Worm (Caenorhabditis elegans): Measurements from ENCODE around the gene col-140.

The col-140 gene

ce11 chrV:5850671-5851070 lies 14.0 kb upstream of the col-140 start:
- TF ChIP-seq aha-1 (tag) (peak; percentile 74), dmd-6 (GFP tag; IDR thresholded peaks at IDR 0.05) (no peak), lin-39 (tag; optimal IDR thresholded peaks at IDR 0.05) (no peak)

- TF ChIP-seq hmg-1.1 (GFP tag; IDR thresholded peaks at IDR 0.05) (0 out of 2 replicates have a peak, but pooled peaks have one; percentile 12), hlh-11 (tag; optimal IDR thresholded peaks at IDR 0.05) (peak; percentile 43), mdl-1 (tag; optimal IDR thresholded peaks at IDR 0.05) (no peak), mes-2 (tag; optimal IDR thresholded peaks at IDR 0.05; ENCODE audit: poor library complexity, severe bottlenecking) (no peak), hlh-30 (tag; optimal IDR thresholded peaks at IDR 0.05; ENCODE audit: insufficient read depth) (peak; percentile 59), dmd-6 (GFP tag; IDR thresholded peaks at IDR 0.05) (peak; percentile 30), nhr-25 (tag; optimal IDR thresholded peaks at IDR 0.05; ENCODE audit: borderline replicate concordance, insufficient read depth) (no peak), nhr-111 (GFP tag; optimal IDR thresholded peaks at IDR 0.05) (no peak), unc-39 (tag; optimal IDR thresholded peaks at IDR 0.05) (no peak), fkh-10 (GFP tag; optimal IDR thresholded peaks at IDR 0.05) (peak; percentile 60)
Measured at ce11 chrV:5848015-5848609, 11.5 kb upstream of the col-140 start.

DNA sequence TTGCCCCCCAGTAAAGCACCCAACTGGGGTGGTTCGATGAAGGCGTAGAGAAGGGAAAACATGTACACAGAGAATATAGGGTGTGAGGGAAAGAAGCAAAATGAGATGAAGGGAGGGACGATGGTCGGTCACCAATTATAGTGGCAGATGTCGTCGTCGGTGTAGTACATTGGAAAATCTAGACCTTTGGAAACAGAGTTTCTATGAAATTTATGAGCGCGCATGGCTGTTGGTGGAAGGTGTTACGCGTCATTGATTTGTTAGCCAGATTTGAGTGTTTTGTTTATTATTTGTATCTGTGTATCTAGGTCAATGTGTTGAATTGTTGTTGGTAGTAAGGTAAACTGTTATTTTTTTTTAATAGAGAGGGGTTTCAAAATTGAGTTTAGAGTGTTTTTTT lies 10.1 kb upstream of the col-140 start:
- TF ChIP-seq daf-16 (GFP tag; optimal IDR thresholded peaks at IDR 0.05) = no peak
- no peak for TF ChIP-seq daf-16 (tag; optimal IDR thresholded peaks at IDR 0.05)
- TF ChIP-seq tag-97 (GFP tag; IDR thresholded peaks at IDR 0.05) = no peak
- TF ChIP-seq F26F4.8 (GFP tag; conservative IDR thresholded peaks at IDR 0.05) = no peak
- no peak for TF ChIP-seq unc-39 (tag; optimal IDR thresholded peaks at IDR 0.05)
- TF ChIP-seq snpc-4 (tag; optimal IDR thresholded peaks at IDR 0.05) = no peak
- no peak for TF ChIP-seq T20F7.1 (GFP tag; optimal IDR thresholded peaks at IDR 0.05)
- TF ChIP-seq nhr-76 (tag; optimal IDR thresholded peaks at IDR 0.05) = no peak
- no peak for TF ChIP-seq unc-62 (GFP tag; optimal IDR thresholded peaks at IDR 0.05 in 1 of 2)
- no peak for TF ChIP-seq unc-62 (tag; optimal IDR thresholded peaks at IDR 0.05)
- TF ChIP-seq unc-130 (GFP tag; optimal IDR thresholded peaks at IDR 0.05) = no peak
- no peak for TF ChIP-seq nhr-77 (tag; optimal IDR thresholded peaks at IDR 0.05)
- no peak for TF ChIP-seq lim-7 (GFP tag; IDR thresholded peaks at IDR 0.05)
- TF ChIP-seq mxl-3 (GFP tag; optimal IDR thresholded peaks at IDR 0.05) = no peak
- no peak for TF ChIP-seq sdz-12 (GFP tag; optimal IDR thresholded peaks at IDR 0.05)
- TF ChIP-seq F44E2.7 (GFP tag; IDR thresholded peaks at IDR 0.05) = no peak
- no peak for TF ChIP-seq Y5F2A.4 (GFP tag; optimal IDR thresholded peaks at IDR 0.05)
- no peak for TF ChIP-seq ZK546.5 (tag; optimal IDR thresholded peaks at IDR 0.05)
- TF ChIP-seq set-16 (GFP tag; IDR thresholded peaks at IDR 0.05) = no peak
- no peak for TF ChIP-seq saeg-2 (GFP tag; IDR thresholded peaks at IDR 0.05)

DNA sequence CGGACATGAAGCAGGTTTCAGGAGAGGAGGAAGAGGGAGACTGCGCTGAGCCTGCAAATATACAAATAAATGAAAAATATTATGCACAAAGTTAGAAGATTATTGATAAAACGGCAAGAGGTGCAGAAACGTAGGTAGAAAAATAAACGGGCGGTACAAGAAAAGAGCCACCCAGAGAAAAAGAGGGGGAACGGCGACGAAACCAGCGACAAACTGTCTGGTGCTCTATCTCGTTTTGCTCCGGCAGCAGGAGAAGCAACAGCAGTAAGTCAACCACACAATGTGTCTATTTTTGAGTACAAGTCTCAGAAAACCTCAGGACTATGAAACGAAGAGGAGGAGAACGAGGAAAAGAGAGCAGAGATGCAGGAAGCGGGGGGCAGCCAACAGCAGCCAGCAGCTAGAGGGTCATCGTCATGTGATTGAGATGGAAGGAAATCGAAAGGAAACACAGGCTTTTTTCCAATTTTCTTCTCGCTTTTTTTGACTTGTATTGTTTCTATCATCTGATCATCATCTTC lies 9.1 kb upstream of the col-140 start, which contains the start of gene F26F12.3:
F26F12.3 (minus strand) TSS at position 51 of the 521 bp plus-strand sequence.
- TF ChIP-seq mep-1 (tag; optimal IDR thresholded peaks at IDR 0.05) (peak; percentile 69), tag-97 (GFP tag; IDR thresholded peaks at IDR 0.05) (no peak), dmd-8 (GFP tag; IDR thresholded peaks at IDR 0.05) (no peak), unc-39 (tag; optimal IDR thresholded peaks at IDR 0.05) (no peak), nhr-48 (tag; optimal IDR thresholded peaks at IDR 0.05) (peak; percentile 88), lir-3 (tag; optimal IDR thresholded peaks at IDR 0.05) (no peak), madf-9 (GFP tag; conservative IDR thresholded peaks at IDR 0.05) (no peak; the same call in 1 of the 2 replicates), aly-2 (tag; optimal IDR thresholded peaks at IDR 0.05) (no peak), vab-7 (GFP tag; IDR thresholded peaks at IDR 0.05) (no peak), ceh-32 (tag; optimal IDR thresholded peaks at IDR 0.05; ENCODE audit: poor library complexity) (no peak), ces-1 (GFP tag; optimal IDR thresholded peaks at IDR 0.05) (no peak), egl-27 (tag; optimal IDR thresholded peaks at IDR 0.05) (no peak), lsy-2 (tag; optimal IDR thresholded peaks at IDR 0.05) (peak in 1 of 2 experiments; percentile 63), hlh-11 (tag; optimal IDR thresholded peaks at IDR 0.05) (peak; percentile 91), skn-1 (tag; optimal IDR thresholded peaks at IDR 0.05) (no peak), hif-1 (tag; optimal IDR thresholded peaks at IDR 0.05) (peak in 1 of 2 experiments; percentile 64), lim-7 (GFP tag; IDR thresholded peaks at IDR 0.05) (no peak), nhr-6 (tag; optimal IDR thresholded peaks at IDR 0.05) (no peak), Y75B8A.6 (GFP tag; IDR thresholded peaks at IDR 0.05) (no peak), dpl-1 (GFP tag; optimal IDR thresholded peaks at IDR 0.05) (peak; percentile 12)

Data from whole organism, L4 larva.